Worm (Caenorhabditis elegans): ENCODE measurements around the gene srh-233.

- no peak for TF ChIP-seq nhr-77 (tag; optimal IDR thresholded peaks at IDR 0.05)
- TF ChIP-seq nhr-237 (tag; optimal IDR thresholded peaks at IDR 0.05), result no peak
- TF ChIP-seq nhr-20 (tag; optimal IDR thresholded peaks at IDR 0.05), result no peak
- TF ChIP-seq C34B4.2 (tag; optimal IDR thresholded peaks at IDR 0.05), result no peak
- TF ChIP-seq mep-1 (tag; optimal IDR thresholded peaks at IDR 0.05), result no peak
- TF ChIP-seq ztf-4 (tag; optimal IDR thresholded peaks at IDR 0.05), result no peak
These were observed 19.2 kb downstream of the srh-233 start for ce11 chrV:20068389-20068788.
